Worm (Caenorhabditis elegans): ENCODE results near the gene T16G12.1.

Gene T16G12.1

ce11 chrIII:10064140-10064539 lies 14.5 kb upstream of the T16G12.1 start, which contains the start of gene ekl-6 (continued):
- no peak for TF ChIP-seq ama-1 (optimal IDR thresholded peaks at IDR 0.05)
- no peak for TF ChIP-seq ama-1 (GFP tag; optimal IDR thresholded peaks at IDR 0.05)
- TF ChIP-seq lin-40 (tag; optimal IDR thresholded peaks at IDR 0.05) = no peak
- TF ChIP-seq egrh-3 (GFP tag; IDR thresholded peaks at IDR 0.05) = no peak
- no peak for TF ChIP-seq madf-10 (tag; optimal IDR thresholded peaks at IDR 0.05)
- no peak for TF ChIP-seq T26A5.8 (tag; optimal IDR thresholded peaks at IDR 0.05)
- TF ChIP-seq mcd-1 (GFP tag; IDR thresholded peaks at IDR 0.05) = peak; percentile 55
- TF ChIP-seq efl-1 (GFP tag; optimal IDR thresholded peaks at IDR 0.05) = no peak
- no peak for TF ChIP-seq Y95B8A.8 (GFP tag; IDR thresholded peaks at IDR 0.05)

ce11 chrIII:10060573-10060972 lies 10.9 kb upstream of the T16G12.1 start, which contains the start of gene T16G12.13:
T16G12.13 (plus strand) TSS chrIII:10060865.
- TF ChIP-seq madf-6 (GFP tag; IDR thresholded peaks at IDR 0.05) (peak; percentile 37; the same call in 1 of the 2 replicates), efl-1 (GFP tag; optimal IDR thresholded peaks at IDR 0.05) (peak; percentile 31), die-1 (tag; optimal IDR thresholded peaks at IDR 0.05) (no peak), madf-8 (GFP tag; conservative IDR thresholded peaks at IDR 0.05) (no peak), aptf-2 (GFP tag; conservative IDR thresholded peaks at IDR 0.05) (peak; percentile 91), tbx-9 (tag; optimal IDR thresholded peaks at IDR 0.05; ENCODE audit: borderline replicate concordance) (no peak)

- no peak for TF ChIP-seq mcd-1 (GFP tag; IDR thresholded peaks at IDR 0.05)
- no peak for TF ChIP-seq madf-10 (tag; optimal IDR thresholded peaks at IDR 0.05)
- TF ChIP-seq nhr-179 (tag; optimal IDR thresholded peaks at IDR 0.05) = no peak
- TF ChIP-seq atf-7 (tag; optimal IDR thresholded peaks at IDR 0.05) = no peak
- no peak for TF ChIP-seq madf-8 (GFP tag; conservative IDR thresholded peaks at IDR 0.05)
- no peak for TF ChIP-seq ceh-40 (GFP tag; IDR thresholded peaks at IDR 0.05)
- TF ChIP-seq die-1 (tag; optimal IDR thresholded peaks at IDR 0.05) = no peak
- TF ChIP-seq ekl-4 (GFP tag; IDR thresholded peaks at IDR 0.05) = no peak
- no peak for TF ChIP-seq Y53F4B.3 (GFP tag; IDR thresholded peaks at IDR 0.05)
- TF ChIP-seq cebp-2 (GFP tag; IDR thresholded peaks at IDR 0.05) = no peak
- TF ChIP-seq hlh-12 (tag; optimal IDR thresholded peaks at IDR 0.05) = no peak
- no peak for TF ChIP-seq hsf-1 (GFP tag; IDR thresholded peaks at IDR 0.05)
- no peak for TF ChIP-seq T07F8.4 (tag; optimal IDR thresholded peaks at IDR 0.05)
- TF ChIP-seq F55B11.4 (tag; optimal IDR thresholded peaks at IDR 0.05; ENCODE audit: borderline replicate concordance, insufficient read depth) = no peak
- no peak for TF ChIP-seq ztf-28 (GFP tag; IDR thresholded peaks at IDR 0.05)
- no peak for TF ChIP-seq ztf-25 (GFP tag; IDR thresholded peaks at IDR 0.05)
- TF ChIP-seq rcor-1 (GFP tag; IDR thresholded peaks at IDR 0.05) = no peak
- no peak for TF ChIP-seq attf-6 (GFP tag; IDR thresholded peaks at IDR 0.05)
Measured at ce11 chrIII:10059002-10059401, 9.3 kb upstream of the T16G12.1 start, which contains the start of gene T16G12.8. T16G12.8 (plus strand) TSS chrIII:10059302.

- TF ChIP-seq him-1 (tag; optimal IDR thresholded peaks at IDR 0.05) = no peak
- no peak for TF ChIP-seq nhr-120 (GFP tag; IDR thresholded peaks at IDR 0.05)
- no peak for TF ChIP-seq snpc-1.3 (tag; optimal IDR thresholded peaks at IDR 0.05; ENCODE audit: insufficient read depth)
- TF ChIP-seq unc-130 (GFP tag; optimal IDR thresholded peaks at IDR 0.05) = no peak
- no peak for TF ChIP-seq snpc-3.4 (tag; optimal IDR thresholded peaks at IDR 0.05)
- no peak for TF ChIP-seq attf-6 (GFP tag; IDR thresholded peaks at IDR 0.05)
- no peak for TF ChIP-seq mcd-1 (GFP tag; IDR thresholded peaks at IDR 0.05)
- no peak for TF ChIP-seq egl-44 (GFP tag; IDR thresholded peaks at IDR 0.05)
Measured at ce11 chrIII:10057518-10057917, 7.9 kb upstream of the T16G12.1 start, which contains the start of gene T16G12.4. T16G12.4 (plus strand) TSS chrIII:10057818.

Data from whole organism, young adult.